Fruit fly (Drosophila melanogaster): ENCODE results near the gene Lip1.

The Lip1 gene

DNA sequence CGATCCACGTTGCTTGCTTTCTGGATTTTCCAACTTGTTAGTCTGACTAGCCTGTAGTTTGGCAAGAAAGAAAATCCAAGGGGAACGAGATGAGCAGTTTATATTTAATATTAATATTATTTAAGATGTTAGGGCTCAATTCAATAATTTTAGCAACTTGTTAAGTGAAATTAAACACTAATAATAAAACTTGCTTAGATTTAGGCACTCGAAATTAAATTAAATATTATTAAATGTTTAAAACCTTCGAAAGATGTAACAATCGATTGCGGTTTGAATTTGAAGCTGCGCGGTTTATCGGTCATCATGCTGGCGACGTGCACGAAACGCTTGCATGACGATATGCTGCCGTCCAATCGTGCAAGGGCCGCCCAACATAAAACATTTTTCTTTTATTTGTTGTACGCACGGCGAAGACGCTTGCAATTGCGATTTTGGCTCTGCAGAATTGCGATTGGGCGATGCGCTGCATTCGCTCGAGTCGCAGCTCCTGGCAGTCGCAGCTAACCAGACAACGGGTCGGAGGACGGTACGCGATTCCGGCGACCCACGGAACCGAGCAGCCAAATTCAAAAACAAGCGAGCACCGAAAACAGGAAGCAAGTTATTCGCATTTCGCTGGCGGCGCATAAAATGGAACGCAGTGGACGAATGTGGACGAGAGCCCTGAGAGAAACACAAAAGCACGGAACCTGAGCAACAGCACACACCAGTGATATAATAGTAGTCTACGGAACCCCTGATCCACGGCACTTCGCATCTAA is 35.8 kb upstream of the Lip1 start, which contains the start of the genes Vha16-5 and CG12299 (continued):
- peak; percentile 83 for TF ChIP-seq Dip3 (GFP tag; optimal IDR thresholded peaks at IDR 0.05)
- TF ChIP-seq CG34376 (GFP tag; optimal IDR thresholded peaks at IDR 0.05) = peak; percentile 44
- TF ChIP-seq Hr3 (GFP tag; optimal IDR thresholded peaks at IDR 0.05) = peak; percentile 81
- TF ChIP-seq crc (GFP tag; optimal IDR thresholded peaks at IDR 0.05) = no peak
- no peak for TF ChIP-seq usp (GFP tag; optimal IDR thresholded peaks at IDR 0.05)
- peak; percentile 88 for TF ChIP-seq CG5245 (GFP tag; optimal IDR thresholded peaks at IDR 0.05)
- peak; percentile 75; the same call in 1 of the 3 replicates for TF ChIP-seq CG2199 (GFP tag; IDR thresholded peaks at IDR 0.05)
- TF ChIP-seq tna (GFP tag; IDR thresholded peaks at IDR 0.05; ENCODE audit: partially characterized antibody) = peak; percentile 84
- no peak for TF ChIP-seq CG8359 (GFP tag; optimal IDR thresholded peaks at IDR 0.05; ENCODE audit: borderline replicate concordance)
- peak; percentile 76 for TF ChIP-seq CG13123 (GFP tag; optimal IDR thresholded peaks at IDR 0.05)
- TF ChIP-seq CG4328 (GFP tag; optimal IDR thresholded peaks at IDR 0.05) = peak; percentile 28
- peak; percentile 92 for TF ChIP-seq pho (GFP tag; optimal IDR thresholded peaks at IDR 0.05)

DNA sequence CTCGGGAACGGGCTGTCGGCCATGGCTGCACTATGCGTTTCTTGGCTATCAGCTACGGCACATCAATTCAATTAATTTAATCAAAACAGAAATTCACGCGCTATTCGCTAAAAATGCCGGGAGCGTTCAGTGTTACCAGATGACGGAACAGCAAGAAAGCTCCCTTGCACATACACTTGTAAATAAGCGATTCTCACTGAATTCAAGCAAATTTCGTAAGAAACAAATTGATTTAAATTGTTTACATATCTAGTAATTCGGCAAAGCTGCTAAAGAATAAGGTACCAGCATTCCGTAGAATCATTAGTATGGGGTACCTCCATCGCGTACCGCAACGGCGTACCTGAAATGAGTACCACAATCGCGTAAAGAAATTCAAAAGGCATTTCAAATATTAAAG is 34.6 kb upstream of the Lip1 start, which contains the start of gene Nup107:
Gene Nup107 (minus strand): TSS at position 149 of the 400 bp plus-strand sequence.
- TF ChIP-seq MESR4 (GFP tag; optimal IDR thresholded peaks at IDR 0.05) (peak; percentile 43), CG8924 (tag; optimal IDR thresholded peaks at IDR 0.05) (no peak), CG17361 (GFP tag; IDR thresholded peaks at IDR 0.05) (peak; percentile 32; the same call in 1 of the 3 replicates), CG9797 (GFP tag; optimal IDR thresholded peaks at IDR 0.05) (peak; percentile 68), CG4730 (GFP tag; IDR thresholded peaks at IDR 0.05) (no peak), HmgZ (tag; optimal IDR thresholded peaks at IDR 0.05) (peak; percentile 27), CG33213 (GFP tag; optimal IDR thresholded peaks at IDR 0.05) (no peak), HmgD (GFP tag; optimal IDR thresholded peaks at IDR 0.05) (no peak), jing (GFP tag; optimal IDR thresholded peaks at IDR 0.05) (no peak), lmd (GFP tag; IDR thresholded peaks at IDR 0.05) (peak; percentile 5; the same call in 1 of the 2 replicates), row (GFP tag; IDR thresholded peaks at IDR 0.05) (peak; percentile 77), Xbp1 (GFP tag; optimal IDR thresholded peaks at IDR 0.05) (peak; percentile 38), Scr (GFP tag; IDR thresholded peaks at IDR 0.05; ENCODE audit: partially characterized antibody) (no peak; the same call in 1 of the 2 replicates), chn (GFP tag; optimal IDR thresholded peaks at IDR 0.05) (peak; percentile 30), CG2199 (GFP tag; IDR thresholded peaks at IDR 0.05) (no peak), mam (GFP tag; optimal IDR thresholded peaks at IDR 0.05) (peak; percentile 45), Hr3 (GFP tag; optimal IDR thresholded peaks at IDR 0.05) (no peak), pan (optimal IDR thresholded peaks at IDR 0.05) (no peak), pan (GFP tag; optimal IDR thresholded peaks at IDR 0.05 in 1 of 2, IDR thresholded peaks at IDR 0.05 in 1 of 2) (peak in 1 of 2 experiments; percentile 9), CG4820 (GFP tag; optimal IDR thresholded peaks at IDR 0.05) (peak; percentile 9), disco-r (GFP tag; optimal IDR thresholded peaks at IDR 0.05) (no peak), CG18764 (GFP tag; optimal IDR thresholded peaks at IDR 0.05) (peak; percentile 37), psq (GFP tag; optimal IDR thresholded peaks at IDR 0.05) (no peak), Hsf (GFP tag; optimal IDR thresholded peaks at IDR 0.05) (peak; percentile 18), CG6791 (GFP tag; IDR thresholded peaks at IDR 0.05; ENCODE audit: partially characterized antibody) (no peak), pzg (GFP tag; optimal IDR thresholded peaks at IDR 0.05) (peak; percentile 73), CG2875 (GFP tag; optimal IDR thresholded peaks at IDR 0.05) (no peak), CG1603 (tag; optimal IDR thresholded peaks at IDR 0.05) (peak; percentile 81), CG32532 (GFP tag; IDR thresholded peaks at IDR 0.05) (0 out of 2 replicates have a peak, but pooled peaks have one; percentile 14), unc-4 (GFP tag; IDR thresholded peaks at IDR 0.05; ENCODE audit: partially characterized antibody) (0 out of 2 replicates have a peak, but pooled peaks have one; percentile 34), CHES-1-like (GFP tag; optimal IDR thresholded peaks at IDR 0.05) (peak; percentile 6), CG10543 (GFP tag; optimal IDR thresholded peaks at IDR 0.05) (no peak), Dad (GFP tag; optimal IDR thresholded peaks at IDR 0.05) (no peak), bab2 (GFP tag; optimal IDR thresholded peaks at IDR 0.05) (peak; percentile 18), Dbx (GFP tag; IDR thresholded peaks at IDR 0.05) (no peak), CG2129 (GFP tag; IDR thresholded peaks at IDR 0.05; ENCODE audit: partially characterized antibody) (no peak), dysf (GFP tag; IDR thresholded peaks at IDR 0.05) (no peak), nmo (GFP tag; optimal IDR thresholded peaks at IDR 0.05) (peak; percentile 52)
